Worm (Caenorhabditis elegans): ENCODE results near the gene grd-12.

Gene grd-12

DNA sequence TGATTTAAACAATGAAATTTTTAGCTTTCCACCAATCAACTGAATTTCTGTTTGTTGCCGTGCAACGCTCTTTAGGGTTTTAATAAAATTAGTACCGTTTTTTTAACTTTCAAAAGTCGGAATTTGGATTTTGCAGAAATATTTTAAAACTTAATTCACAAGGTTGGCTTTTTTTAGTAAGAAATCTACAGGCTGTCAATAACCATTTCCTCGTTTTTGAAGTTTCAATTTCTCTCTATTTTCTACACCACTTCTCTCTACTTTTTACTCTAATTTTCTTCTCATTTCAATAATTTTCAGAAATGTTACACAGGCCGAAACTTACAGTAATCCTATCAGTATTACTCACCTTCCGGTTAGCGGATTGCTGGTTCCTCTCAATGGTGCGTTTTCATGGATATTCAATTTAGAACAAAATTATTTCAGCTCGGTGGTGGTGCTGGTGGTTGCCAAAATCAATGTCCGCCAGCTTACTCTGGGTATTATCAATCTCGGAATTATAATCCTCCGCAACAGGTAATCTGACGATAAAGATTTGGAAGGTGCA is at the start of gene grd-12, which contains the start of gene F02D8.1:
grd-12 (plus strand) TSS at position 301 of the 547 bp plus-strand sequence.
F02D8.1 (minus strand) TSS at position 497 of the 547 bp plus-strand sequence.
- TF ChIP-seq mab-5 (tag; optimal IDR thresholded peaks at IDR 0.05) (no peak), snpc-4 (tag; optimal IDR thresholded peaks at IDR 0.05) (no peak), sem-2 (GFP tag; optimal IDR thresholded peaks at IDR 0.05) (no peak), nhr-237 (tag; optimal IDR thresholded peaks at IDR 0.05) (no peak), ceh-43 (GFP tag; optimal IDR thresholded peaks at IDR 0.05) (no peak), unc-62 (GFP tag; optimal IDR thresholded peaks at IDR 0.05) (no peak)

DNA sequence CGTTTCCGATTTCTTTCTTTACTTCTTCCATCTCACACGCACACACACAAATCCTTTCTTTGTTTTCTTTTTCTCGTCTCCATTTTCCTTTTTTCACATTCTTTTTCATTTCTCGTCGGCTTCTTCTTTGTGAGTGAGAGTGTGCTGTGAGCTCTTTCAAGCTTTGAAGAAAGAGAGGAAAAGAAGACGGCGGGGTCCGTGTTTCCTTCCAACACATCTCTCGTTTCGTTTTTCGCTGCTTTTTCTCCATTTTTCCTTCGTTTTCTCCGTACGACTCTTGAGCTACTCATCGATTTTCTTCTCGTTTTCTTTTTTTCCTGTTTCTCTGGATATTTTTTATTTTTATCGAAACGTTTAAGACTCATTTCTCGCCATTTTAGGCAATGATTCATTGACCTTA is 48.1 kb upstream of the grd-12 start:
- TF ChIP-seq ces-1 (GFP tag; optimal IDR thresholded peaks at IDR 0.05), result peak; percentile 15
- TF ChIP-seq cnd-1 (tag; optimal IDR thresholded peaks at IDR 0.05), result no peak

ce11 chrV:14933450-14934218 is 44.7 kb upstream of the grd-12 start:
- no peak for TF ChIP-seq ceh-39 (tag; optimal IDR thresholded peaks at IDR 0.05)
- TF ChIP-seq blmp-1 (tag; optimal IDR thresholded peaks at IDR 0.05), result no peak
- no peak for TF ChIP-seq tbx-8 (GFP tag; optimal IDR thresholded peaks at IDR 0.05)
- TF ChIP-seq bed-3 (GFP tag; optimal IDR thresholded peaks at IDR 0.05), result no peak
- TF ChIP-seq nhr-76 (tag; optimal IDR thresholded peaks at IDR 0.05), result no peak
- no peak for TF ChIP-seq nhr-2 (tag; optimal IDR thresholded peaks at IDR 0.05)
- no peak for TF ChIP-seq M03D4.4 (tag; optimal IDR thresholded peaks at IDR 0.05)
- no peak for TF ChIP-seq mab-5 (tag; optimal IDR thresholded peaks at IDR 0.05)
- TF ChIP-seq drap-1 (GFP tag; optimal IDR thresholded peaks at IDR 0.05), result no peak
- TF ChIP-seq zip-8 (tag; optimal IDR thresholded peaks at IDR 0.05), result no peak
- TF ChIP-seq elt-1 (tag; optimal IDR thresholded peaks at IDR 0.05; ENCODE audit: borderline replicate concordance, insufficient read depth), result no peak
- no peak for TF ChIP-seq ham-2 (GFP tag; optimal IDR thresholded peaks at IDR 0.05)
- TF ChIP-seq sptf-1 (tag; optimal IDR thresholded peaks at IDR 0.05), result no peak
- TF ChIP-seq pha-4 (tag; optimal IDR thresholded peaks at IDR 0.05), result no peak
- TF ChIP-seq elt-3 (tag; optimal IDR thresholded peaks at IDR 0.05), result no peak
- no peak for TF ChIP-seq snpc-4 (tag; optimal IDR thresholded peaks at IDR 0.05)
- TF ChIP-seq unc-62 (GFP tag; optimal IDR thresholded peaks at IDR 0.05), result no peak
- TF ChIP-seq mep-1 (tag; optimal IDR thresholded peaks at IDR 0.05), result no peak

ce11 chrV:14936587-14936986 is 41.7 kb upstream of the grd-12 start, which contains the start of gene C30G7.2:
C30G7.2 (plus strand) TSS chrV:14936887.
- no peak for TF ChIP-seq lin-13 (tag; optimal IDR thresholded peaks at IDR 0.05)
- no peak for TF ChIP-seq lsy-2 (tag; optimal IDR thresholded peaks at IDR 0.05)

DNA sequence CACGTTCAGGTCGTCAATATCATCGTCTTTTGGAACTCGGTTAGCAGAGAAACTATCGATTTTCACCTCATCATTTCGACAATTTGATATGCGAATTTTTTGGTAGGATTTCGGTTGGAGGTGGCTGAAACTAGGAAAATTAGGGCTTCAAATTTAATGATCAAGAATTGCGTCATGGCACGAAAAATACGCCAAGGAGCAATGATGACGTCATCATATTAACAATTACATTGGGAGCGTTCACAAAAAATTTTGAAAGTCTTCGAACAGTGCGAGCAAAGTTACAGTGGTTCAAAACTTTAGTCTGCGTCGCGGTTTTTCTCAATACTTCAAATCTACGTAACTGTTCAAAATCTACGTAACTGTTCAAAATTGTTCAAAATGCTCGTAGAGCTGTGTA is 35.4 kb upstream of the grd-12 start:
- no peak for TF ChIP-seq blmp-1 (tag; optimal IDR thresholded peaks at IDR 0.05)
- TF ChIP-seq zip-8 (tag; optimal IDR thresholded peaks at IDR 0.05), result peak; percentile 96

- TF ChIP-seq ces-1 (GFP tag; optimal IDR thresholded peaks at IDR 0.05), result no peak
- no peak for TF ChIP-seq unc-62 (GFP tag; optimal IDR thresholded peaks at IDR 0.05)
- no peak for TF ChIP-seq lsy-2 (tag; optimal IDR thresholded peaks at IDR 0.05)
- no peak for TF ChIP-seq flh-1 (GFP tag; optimal IDR thresholded peaks at IDR 0.05)
- no peak for TF ChIP-seq lin-32 (GFP tag; optimal IDR thresholded peaks at IDR 0.05)
- no peak for TF ChIP-seq ceh-43 (GFP tag; optimal IDR thresholded peaks at IDR 0.05)
- no peak for TF ChIP-seq mab-5 (tag; optimal IDR thresholded peaks at IDR 0.05)
- no peak for TF ChIP-seq sptf-1 (tag; optimal IDR thresholded peaks at IDR 0.05)
Observed at ce11 chrV:14943774-14944173, 34.5 kb upstream of the grd-12 start.

ce11 chrV:14945124-14945523 is 33.2 kb upstream of the grd-12 start:
- TF ChIP-seq hlh-1 (tag; optimal IDR thresholded peaks at IDR 0.05) (no peak), ham-2 (GFP tag; optimal IDR thresholded peaks at IDR 0.05) (no peak), unc-62 (GFP tag; optimal IDR thresholded peaks at IDR 0.05) (no peak), nhr-76 (tag; optimal IDR thresholded peaks at IDR 0.05) (no peak), cnd-1 (tag; optimal IDR thresholded peaks at IDR 0.05) (no peak), drap-1 (GFP tag; optimal IDR thresholded peaks at IDR 0.05) (no peak), mep-1 (tag; optimal IDR thresholded peaks at IDR 0.05) (no peak), zip-8 (tag; optimal IDR thresholded peaks at IDR 0.05) (no peak), elt-3 (tag; optimal IDR thresholded peaks at IDR 0.05) (no peak), mab-5 (tag; optimal IDR thresholded peaks at IDR 0.05) (no peak), ces-1 (GFP tag; optimal IDR thresholded peaks at IDR 0.05) (no peak), tbx-8 (GFP tag; optimal IDR thresholded peaks at IDR 0.05) (no peak), sem-2 (GFP tag; optimal IDR thresholded peaks at IDR 0.05) (no peak), pha-4 (tag; optimal IDR thresholded peaks at IDR 0.05) (no peak), nhr-237 (tag; optimal IDR thresholded peaks at IDR 0.05) (no peak), flh-1 (GFP tag; optimal IDR thresholded peaks at IDR 0.05) (no peak), lin-13 (tag; optimal IDR thresholded peaks at IDR 0.05) (no peak), snpc-4 (tag; optimal IDR thresholded peaks at IDR 0.05) (no peak), unc-39 (tag; optimal IDR thresholded peaks at IDR 0.05) (no peak)
